Worm (Caenorhabditis elegans) whole organism, early embryonic: ENCODE measurements around the gene T28F12.1.

ENCODE experiments used
- B0310.2 ChIP-seq: sonication (generic microtip); optimal IDR thresholded peaks from 2 replicates; lab custom pipeline; 2016; ENCODE audit warnings: mild to moderate bottlenecking, missing genetic modification characterization, missing compliant biosample characterization
- F13C5.2 ChIP-seq: sonication (generic microtip); optimal IDR thresholded peaks from 2 replicates; lab custom pipeline; 2017; ENCODE audit warnings: mild to moderate bottlenecking, missing genetic modification characterization, inconsistent platforms, missing compliant biosample characterization
- aly-1 ChIP-seq: sonication (generic microtip); optimal IDR thresholded peaks from 2 replicates; lab custom pipeline; 2016; ENCODE audit warnings: missing genetic modification characterization, missing compliant biosample characterization
- ama-1 ChIP-seq: fragments of 150-350 bp; optimal IDR thresholded peaks from 2 replicates; lab custom pipeline; 2014
- ceh-13 ChIP-seq: fragments of 200-800 bp; sonication (Bioruptor generic); optimal IDR thresholded peaks from 2 replicates; lab custom pipeline; 2018; ENCODE audit warnings: mild to moderate bottlenecking, missing genetic modification characterization, missing compliant biosample characterization
- ceh-36 ChIP-seq: sonication (generic microtip); optimal IDR thresholded peaks from 2 replicates; lab custom pipeline; 2016; ENCODE audit warnings: missing genetic modification characterization, inconsistent platforms, missing compliant biosample characterization
- ets-7 ChIP-seq: sonication (generic microtip); optimal IDR thresholded peaks from 2 replicates; lab custom pipeline; 2016; ENCODE audit warnings: missing genotype, missing genetic modification characterization, missing compliant biosample characterization
- flt-1 ChIP-seq: fragments of 200-800 bp; sonication (Bioruptor generic); IDR thresholded peaks from 2 replicates; pipeline ENCODE4 v1.3.6; 2022; ENCODE audit warnings: missing genetic modification characterization, missing compliant biosample characterization
- hmbx-1 ChIP-seq: sonication (generic microtip); optimal IDR thresholded peaks from 2 replicates; lab custom pipeline; 2016; ENCODE audit warnings: mild to moderate bottlenecking, missing genetic modification characterization, missing compliant biosample characterization
- hmg-4 ChIP-seq: fragments of 200-800 bp; sonication (Bioruptor generic); optimal IDR thresholded peaks from 2 replicates; lab custom pipeline; 2018; ENCODE audit warnings: mild to moderate bottlenecking, missing genetic modification characterization, missing compliant biosample characterization
- hnd-1 ChIP-seq: sonication (generic microtip); optimal IDR thresholded peaks from 2 replicates; lab custom pipeline; 2016; ENCODE audit warnings: missing genetic modification characterization, missing compliant biosample characterization
- pes-1 ChIP-seq: fragments of 200-800 bp; sonication (Bioruptor generic); IDR thresholded peaks from 2 replicates; pipeline ENCODE4 v1.3.6; 2022; ENCODE audit warnings: missing genetic modification reagents, missing genetic modification characterization, missing compliant biosample characterization
- scrt-1 ChIP-seq: fragments of 200-800 bp; sonication (Bioruptor generic); IDR thresholded peaks from 2 replicates; pipeline ENCODE4 v1.3.6; 2022; ENCODE audit warnings: missing genetic modification characterization, missing compliant biosample characterization
- sea-1 ChIP-seq: fragments of 200-800 bp; sonication (Bioruptor generic); conservative IDR thresholded peaks from 2 replicates; pipeline ENCODE4 v1.3.6; 2022; ENCODE audit warnings: missing genetic modification characterization, missing compliant biosample characterization
- tbx-11 ChIP-seq: fragments of 200-800 bp; sonication (Bioruptor generic); IDR thresholded peaks from 2 replicates; pipeline ENCODE4 v1.3.6; 2022; ENCODE audit warnings: missing genetic modification characterization, missing compliant biosample characterization
- tbx-37 ChIP-seq: fragments of 200-800 bp; sonication (Bioruptor generic); conservative IDR thresholded peaks from 2 replicates; pipeline ENCODE4 v1.3.6; 2022; ENCODE audit warnings: missing genetic modification reagents, missing genetic modification characterization, missing compliant biosample characterization
- tra-4 ChIP-seq: sonication (generic microtip); optimal IDR thresholded peaks from 2 replicates; lab custom pipeline; 2017; ENCODE audit warnings: missing genetic modification characterization, missing compliant biosample characterization

The T28F12.1 gene

ce11 chrV:4524327-4524726 lies 11.5 kb downstream of the T28F12.1 start:
- TF ChIP-seq tbx-11, result no peak
- TF ChIP-seq scrt-1 (GFP tag; lab: Robert Waterston, UW), result no peak
- no peak for TF ChIP-seq tra-4 (tag; lab: Kevin White, UChicago)
- no peak for TF ChIP-seq hmg-4
- TF ChIP-seq ets-7 (tag; lab: Kevin White, UChicago), result no peak
- TF ChIP-seq ceh-36, result no peak
- no peak for TF ChIP-seq pes-1 (GFP tag; lab: Robert Waterston, UW)
- no peak for TF ChIP-seq hmbx-1 (tag; lab: Kevin White, UChicago)
- no peak for TF ChIP-seq hnd-1 (tag; lab: Kevin White, UChicago)
- TF ChIP-seq F13C5.2, result no peak
- TF ChIP-seq B0310.2, result no peak
- no peak for TF ChIP-seq aly-1
- TF ChIP-seq ceh-13 (GFP tag; lab: Kevin White, UChicago), result no peak

ce11 chrV:4525106-4525505 lies 12.3 kb downstream of the T28F12.1 start:
- TF ChIP-seq tra-4 (tag; lab: Kevin White, UChicago) (no peak), ceh-13 (GFP tag; lab: Kevin White, UChicago) (no peak), sea-1 (GFP tag; lab: Robert Waterston, UW) (no peak), ets-7 (tag; lab: Kevin White, UChicago) (no peak)

- TF ChIP-seq flt-1 (GFP tag; lab: Robert Waterston, UW), result no peak
- TF ChIP-seq ets-7 (tag; lab: Kevin White, UChicago), result no peak
- TF ChIP-seq ceh-36, result no peak
- TF ChIP-seq scrt-1 (GFP tag; lab: Robert Waterston, UW), result no peak
- no peak for TF ChIP-seq hnd-1 (tag; lab: Kevin White, UChicago)
- TF ChIP-seq sea-1 (GFP tag; lab: Robert Waterston, UW), result no peak
- no peak for TF ChIP-seq F13C5.2
- TF ChIP-seq ceh-13 (GFP tag; lab: Kevin White, UChicago), result no peak
- no peak for TF ChIP-seq tra-4 (tag; lab: Kevin White, UChicago)
- TF ChIP-seq tbx-37 (GFP tag; lab: Robert Waterston, UW), result no peak
- no peak for TF ChIP-seq B0310.2
- no peak for TF ChIP-seq tbx-11
- TF ChIP-seq pes-1 (GFP tag; lab: Robert Waterston, UW), result no peak
- TF ChIP-seq hmbx-1 (tag; lab: Kevin White, UChicago), result no peak
- no peak for TF ChIP-seq aly-1
- no peak for TF ChIP-seq ama-1 (lab: Kevin White, UChicago)
- TF ChIP-seq hmg-4, result no peak
Observed at ce11 chrV:4525512-4525911, 12.7 kb downstream of the T28F12.1 start.

- no peak for TF ChIP-seq tbx-11
- no peak for TF ChIP-seq scrt-1 (GFP tag; lab: Robert Waterston, UW)
- TF ChIP-seq hmbx-1 (tag; lab: Kevin White, UChicago), result no peak
- no peak for TF ChIP-seq hnd-1 (tag; lab: Kevin White, UChicago)
- no peak for TF ChIP-seq sea-1 (GFP tag; lab: Robert Waterston, UW)
- no peak for TF ChIP-seq aly-1
Observed at ce11 chrV:4526801-4527425, 14.1 kb downstream of the T28F12.1 start.

ce11 chrV:4527934-4528333 lies 15.1 kb downstream of the T28F12.1 start:
- no peak for TF ChIP-seq tra-4 (tag; lab: Kevin White, UChicago)
- no peak for TF ChIP-seq hmg-4
- no peak for TF ChIP-seq B0310.2
- TF ChIP-seq ama-1 (lab: Kevin White, UChicago), result no peak
- no peak for TF ChIP-seq hnd-1 (tag; lab: Kevin White, UChicago)
- TF ChIP-seq ceh-36, result no peak
- TF ChIP-seq F13C5.2, result no peak
- no peak for TF ChIP-seq ceh-13 (GFP tag; lab: Kevin White, UChicago)
- no peak for TF ChIP-seq pes-1 (GFP tag; lab: Robert Waterston, UW)
- no peak for TF ChIP-seq flt-1 (GFP tag; lab: Robert Waterston, UW)
- no peak for TF ChIP-seq ets-7 (tag; lab: Kevin White, UChicago)
- TF ChIP-seq tbx-11, result no peak
- no peak for TF ChIP-seq tbx-37 (GFP tag; lab: Robert Waterston, UW)
- TF ChIP-seq aly-1, result no peak
- no peak for TF ChIP-seq sea-1 (GFP tag; lab: Robert Waterston, UW)
- TF ChIP-seq scrt-1 (GFP tag; lab: Robert Waterston, UW), result no peak
- TF ChIP-seq hmbx-1 (tag; lab: Kevin White, UChicago), result no peak

ce11 chrV:4535736-4536135 lies 22.9 kb downstream of the T28F12.1 start:
- TF ChIP-seq pes-1 (GFP tag; lab: Robert Waterston, UW) (peak; percentile 43; the same call in 1 of the 2 replicates), scrt-1 (GFP tag; lab: Robert Waterston, UW) (no peak), hmg-4 (no peak), hmbx-1 (tag; lab: Kevin White, UChicago) (no peak), flt-1 (GFP tag; lab: Robert Waterston, UW) (no peak), ceh-36 (peak; percentile 12), tbx-11 (no peak), F13C5.2 (no peak), tra-4 (tag; lab: Kevin White, UChicago) (no peak), ets-7 (tag; lab: Kevin White, UChicago) (no peak)

- TF ChIP-seq scrt-1 (GFP tag; lab: Robert Waterston, UW) (no peak), B0310.2 (no peak), ets-7 (tag; lab: Kevin White, UChicago) (no peak), tra-4 (tag; lab: Kevin White, UChicago) (no peak), tbx-11 (no peak), aly-1 (no peak), pes-1 (GFP tag; lab: Robert Waterston, UW) (no peak), ceh-13 (GFP tag; lab: Kevin White, UChicago) (no peak), tbx-37 (GFP tag; lab: Robert Waterston, UW) (no peak)
Observed at ce11 chrV:4539855-4540254, 27.0 kb downstream of the T28F12.1 start.

ce11 chrV:4546854-4547253 lies 34.0 kb downstream of the T28F12.1 start:
- TF ChIP-seq ceh-13 (GFP tag; lab: Kevin White, UChicago) (no peak), ets-7 (tag; lab: Kevin White, UChicago) (no peak), tbx-37 (GFP tag; lab: Robert Waterston, UW) (no peak)
